Worm (Caenorhabditis elegans) whole organism, early embryonic: ENCODE measurements around the gene scav-1.

Source experiments
- ama-1 ChIP-seq: fragments of 150-350 bp; optimal IDR thresholded peaks from 2 replicates; lab custom pipeline; 2014
- ceh-36 ChIP-seq: sonication (generic microtip); optimal IDR thresholded peaks from 2 replicates; lab custom pipeline; 2016; ENCODE audit warnings: missing genetic modification characterization, inconsistent platforms, missing compliant biosample characterization

DNA sequence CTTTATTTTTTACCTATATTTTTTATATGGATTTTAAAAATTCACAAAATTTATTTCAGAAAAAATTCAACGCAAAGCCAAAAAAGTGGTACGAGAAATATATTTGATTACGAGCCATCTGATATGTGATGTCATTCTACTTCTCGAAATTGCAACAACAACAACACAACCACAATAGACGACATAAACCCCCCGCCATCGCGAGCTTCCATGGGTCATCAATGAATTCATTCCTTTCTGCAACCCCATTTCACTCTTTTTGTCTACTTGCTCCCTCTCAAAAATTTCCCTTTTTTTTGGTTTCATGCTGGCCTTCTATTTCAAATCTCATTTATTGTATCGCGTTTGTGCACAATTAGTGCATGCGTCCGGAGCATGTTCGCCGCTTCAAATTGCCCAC lies 52.5 kb downstream of the scav-1 start:
- TF ChIP-seq ama-1: no peak
- no peak for TF ChIP-seq ceh-36
